Worm (Caenorhabditis elegans) whole organism, L4/young adult: ENCODE measurements around the gene acr-23.

ENCODE experiments used
- W03F9.2 ChIP-seq: fragments of 150-350 bp; optimal IDR thresholded peaks from 2 replicates; lab custom pipeline; 2014; ENCODE audit warnings: missing biosample characterization, missing genetic modification characterization
- him-1 ChIP-seq: sonication (generic microtip); optimal IDR thresholded peaks from 2 replicates; lab custom pipeline; 2016; ENCODE audit warnings: missing genotype, missing genetic modification reagents, missing genetic modification characterization, missing compliant biosample characterization

DNA sequence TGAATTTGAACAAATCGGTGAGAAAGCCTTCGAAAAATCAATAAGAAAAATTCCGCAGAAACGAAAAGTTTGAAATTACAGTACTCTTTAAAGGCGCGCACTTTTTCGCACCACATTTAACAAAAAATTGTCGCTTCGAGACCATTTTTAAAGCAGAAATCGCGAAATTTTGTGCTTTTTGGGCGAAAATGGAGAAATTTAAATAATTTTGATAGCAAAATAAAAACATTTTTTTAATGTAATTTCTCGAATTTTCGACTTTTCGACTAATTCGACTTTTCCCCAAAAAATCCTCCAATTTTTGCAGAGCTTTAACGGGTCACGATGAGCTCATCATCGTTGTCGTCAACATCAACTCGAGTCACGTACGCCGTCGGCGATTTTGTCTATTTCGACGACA lies 45.3 kb upstream of the acr-23 start, which contains the start of gene lin-40:
- TF ChIP-seq him-1 (no peak), W03F9.2 (tag; lab: Kevin White, UChicago) (no peak)
